Fruit fly (Drosophila melanogaster) whole organism, prepupa: ENCODE results near the gene jim.

Source experiments
- CG10631 ChIP-seq: fragments of 200-800 bp; sonication (Bioruptor generic); optimal IDR thresholded peaks from 2 replicates; lab custom pipeline; 2016; ENCODE audit warnings: missing biosample characterization, missing genetic modification characterization
- CG11762 ChIP-seq: fragments of 200-800 bp; sonication (Bioruptor generic); optimal IDR thresholded peaks from 3 replicates; lab custom pipeline; 2016; ENCODE audit warnings: missing biosample characterization, missing genetic modification characterization; ENCODE audit not compliant: insufficient read depth
- CG15336 ChIP-seq: fragments of 200-800 bp; sonication (Bioruptor generic); IDR thresholded peaks from 2 replicates; pipeline ENCODE4 v1.3.6; 2022; ENCODE audit warnings: missing biosample characterization, missing genetic modification characterization
- CG1621 ChIP-seq: fragments of 200-800 bp; sonication (Bioruptor generic); optimal IDR thresholded peaks from 3 replicates; lab custom pipeline; 2018; ENCODE audit warnings: missing biosample characterization, mild to moderate bottlenecking, missing genetic modification characterization
- CG3032 ChIP-seq: fragments of 200-800 bp; optimal IDR thresholded peaks from 2 replicates; lab custom pipeline; 2019; ENCODE audit warnings: missing biosample characterization, mild to moderate bottlenecking, missing genetic modification characterization, moderate library complexity
- CG31627 ChIP-seq: fragments of 200-800 bp; sonication (Bioruptor generic); optimal IDR thresholded peaks from 3 replicates; lab custom pipeline; 2016; ENCODE audit warnings: missing biosample characterization, missing genetic modification characterization
- CG32006 ChIP-seq: fragments of 200-800 bp; sonication (Bioruptor generic); optimal IDR thresholded peaks from 3 replicates; lab custom pipeline; 2017; ENCODE audit warnings: missing biosample characterization, mild to moderate bottlenecking, missing genetic modification characterization
- CG3919 ChIP-seq: fragments of 200-800 bp; sonication (Bioruptor generic); optimal IDR thresholded peaks from 3 replicates; lab custom pipeline; 2016; ENCODE audit warnings: missing biosample characterization, missing genetic modification characterization
- CG6163 ChIP-seq: fragments of 200-800 bp; sonication (Bioruptor generic); IDR thresholded peaks from 3 replicates; pipeline ENCODE4 v1.3.6; 2022; ENCODE audit warnings: missing biosample characterization, missing genetic modification characterization
- CG6276 ChIP-seq: fragments of 200-800 bp; sonication (Bioruptor generic); optimal IDR thresholded peaks from 2 replicates; lab custom pipeline; 2017; ENCODE audit warnings: missing biosample characterization, mild to moderate bottlenecking, missing genetic modification characterization
- CG6792 ChIP-seq: fragments of 200-800 bp; sonication (Bioruptor generic); optimal IDR thresholded peaks from 3 replicates; lab custom pipeline; 2016; ENCODE audit warnings: missing biosample characterization, missing genetic modification characterization
- CG6808 ChIP-seq: fragments of 200-800 bp; sonication (Bioruptor generic); optimal IDR thresholded peaks from 3 replicates; lab custom pipeline; 2017; ENCODE audit warnings: missing biosample characterization, missing genetic modification characterization, mild to moderate bottlenecking, moderate library complexity, missing genetic modification reagents
- CG6854 ChIP-seq: fragments of 200-800 bp; sonication (Bioruptor generic); optimal IDR thresholded peaks from 2 replicates; lab custom pipeline; 2017; ENCODE audit warnings: missing biosample characterization, mild to moderate bottlenecking, missing genetic modification characterization
- CG7368 ChIP-seq: fragments of 200-800 bp; sonication (Bioruptor generic); optimal IDR thresholded peaks from 3 replicates; lab custom pipeline; 2016; ENCODE audit warnings: missing biosample characterization, missing genetic modification characterization
- CG8119 ChIP-seq: fragments of 200-800 bp; sonication (Bioruptor generic); IDR thresholded peaks from 3 replicates; pipeline ENCODE4 v1.3.6; 2022; ENCODE audit warnings: missing biosample characterization, missing genetic modification characterization
- CG8319 ChIP-seq: fragments of 200-800 bp; sonication (Bioruptor generic); optimal IDR thresholded peaks from 3 replicates; lab custom pipeline; 2016; ENCODE audit warnings: missing biosample characterization, missing genetic modification characterization
- CG9139 ChIP-seq: fragments of 200-800 bp; sonication (Bioruptor generic); optimal IDR thresholded peaks from 3 replicates; lab custom pipeline; 2017; ENCODE audit warnings: missing biosample characterization, mild to moderate bottlenecking, missing genetic modification characterization
- Eip75B ChIP-seq: fragments of 200-800 bp; sonication (Bioruptor generic); optimal IDR thresholded peaks from 3 replicates; lab custom pipeline; 2016; ENCODE audit warnings: missing biosample characterization, missing genetic modification characterization
- Eip78C ChIP-seq: fragments of 200-800 bp; sonication (Bioruptor generic); peaks from one replicate; lab custom pipeline; 2016; ENCODE audit warnings: missing biosample characterization, missing genetic modification characterization
- Eip93F ChIP-seq: fragments of 200-800 bp; sonication (Bioruptor generic); optimal IDR thresholded peaks from 2 replicates; lab custom pipeline; 2016; ENCODE audit warnings: missing biosample characterization, mild to moderate bottlenecking, missing genetic modification characterization
- Ets96B ChIP-seq: fragments of 200-800 bp; optimal IDR thresholded peaks from 2 replicates; lab custom pipeline; 2019; ENCODE audit warnings: missing biosample characterization, mild to moderate bottlenecking, missing genetic modification characterization, moderate library complexity
- Hr38 ChIP-seq: sonication (Bioruptor generic); optimal IDR thresholded peaks from 2 replicates; lab custom pipeline; 2016; ENCODE audit warnings: missing biosample characterization, missing genetic modification characterization
- Hr39 ChIP-seq: fragments of 200-800 bp; sonication (Bioruptor generic); optimal IDR thresholded peaks from 2 replicates; lab custom pipeline; 2016; ENCODE audit warnings: missing biosample characterization, missing genetic modification characterization
- Hr4 ChIP-seq: fragments of 200-800 bp; sonication (Bioruptor generic); optimal IDR thresholded peaks from 3 replicates; lab custom pipeline; 2016; ENCODE audit warnings: missing biosample characterization, missing genetic modification characterization
- Lpt ChIP-seq: fragments of 200-800 bp; sonication (Bioruptor generic); optimal IDR thresholded peaks from 3 replicates; lab custom pipeline; 2016; ENCODE audit warnings: missing biosample characterization, missing genetic modification characterization
- Met ChIP-seq: fragments of 200-800 bp; sonication (Bioruptor generic); optimal IDR thresholded peaks from 3 replicates; lab custom pipeline; 2016; ENCODE audit warnings: missing biosample characterization, missing genetic modification characterization
- OdsH ChIP-seq: fragments of 200-800 bp; sonication (Bioruptor generic); optimal IDR thresholded peaks from 3 replicates; lab custom pipeline; 2016; ENCODE audit warnings: missing biosample characterization, missing genetic modification characterization
- Smox ChIP-seq: fragments of 200-800 bp; sonication (Bioruptor generic); optimal IDR thresholded peaks from 3 replicates; lab custom pipeline; 2016; ENCODE audit warnings: missing biosample characterization, missing genetic modification characterization
- Sox102F ChIP-seq: fragments of 200-800 bp; sonication (Bioruptor generic); optimal IDR thresholded peaks from 2 replicates; lab custom pipeline; 2016; ENCODE audit warnings: missing biosample characterization, mild to moderate bottlenecking, missing genetic modification characterization
- achi ChIP-seq: fragments of 200-800 bp; sonication (Bioruptor generic); optimal IDR thresholded peaks from 3 replicates; lab custom pipeline; 2016; ENCODE audit warnings: missing biosample characterization, missing genetic modification characterization
- cyc ChIP-seq: fragments of 200-800 bp; sonication (Bioruptor generic); optimal IDR thresholded peaks from 3 replicates; lab custom pipeline; 2016; ENCODE audit warnings: missing biosample characterization, missing genetic modification characterization
- dac ChIP-seq: fragments of 200-800 bp; sonication (Bioruptor generic); optimal IDR thresholded peaks from 2 replicates; lab custom pipeline; 2017; ENCODE audit warnings: missing biosample characterization, mild to moderate bottlenecking, missing genetic modification characterization
- dsx ChIP-seq: fragments of 200-800 bp; optimal IDR thresholded peaks from 3 replicates; lab custom pipeline; 2019; ENCODE audit warnings: missing biosample characterization, mild to moderate bottlenecking, missing genetic modification characterization, moderate library complexity; ENCODE audit not compliant: poor library complexity, severe bottlenecking
- eg ChIP-seq: fragments of 200-800 bp; sonication (Bioruptor generic); IDR thresholded peaks from 3 replicates; pipeline ENCODE4 v1.3.6; 2022; ENCODE audit warnings: missing biosample characterization, missing genetic modification characterization
- esn ChIP-seq: fragments of 200-800 bp; sonication (Bioruptor generic); optimal IDR thresholded peaks from 2 replicates; lab custom pipeline; 2016; ENCODE audit warnings: missing biosample characterization, mild to moderate bottlenecking, missing genetic modification characterization, moderate library complexity
- fd85E ChIP-seq: fragments of 200-800 bp; sonication (Bioruptor generic); optimal IDR thresholded peaks from 3 replicates; lab custom pipeline; 2016; ENCODE audit warnings: missing biosample characterization, missing genetic modification characterization
- fkh ChIP-seq: fragments of 200-800 bp; sonication (Bioruptor generic); optimal IDR thresholded peaks from 3 replicates; lab custom pipeline; 2017; ENCODE audit warnings: missing biosample characterization, mild to moderate bottlenecking, missing genetic modification characterization, moderate library complexity
- lz ChIP-seq: fragments of 200-800 bp; sonication (Bioruptor generic); optimal IDR thresholded peaks from 3 replicates; lab custom pipeline; 2016; ENCODE audit warnings: missing biosample characterization, missing genetic modification characterization
- net ChIP-seq: fragments of 200-800 bp; sonication (Bioruptor generic); optimal IDR thresholded peaks from 3 replicates; lab custom pipeline; 2016; ENCODE audit warnings: missing biosample characterization, missing genetic modification characterization
- pdm3 ChIP-seq: fragments of 200-800 bp; sonication (Bioruptor generic); optimal IDR thresholded peaks from 3 replicates; lab custom pipeline; 2016; ENCODE audit warnings: missing biosample characterization, missing genetic modification characterization
- spab ChIP-seq: fragments of 200-800 bp; sonication (Bioruptor generic); optimal IDR thresholded peaks from 2 replicates; lab custom pipeline; 2017; ENCODE audit warnings: missing biosample characterization, mild to moderate bottlenecking, missing genetic modification characterization, missing genetic modification reagents
- topi ChIP-seq: fragments of 200-800 bp; sonication (Bioruptor generic); optimal IDR thresholded peaks from 3 replicates; lab custom pipeline; 2016; ENCODE audit warnings: missing biosample characterization, missing genetic modification characterization

The jim gene

dm6 chr3L:22851172-22852128 lies 16.5 kb upstream of the jim start (continued):
- TF ChIP-seq CG11762 (GFP tag; lab: Kevin White, UChicago): peak; percentile 1
- peak; percentile 54 for TF ChIP-seq achi (GFP tag; lab: Kevin White, UChicago)
- TF ChIP-seq Eip93F: peak; percentile 14
- TF ChIP-seq fkh (GFP tag; lab: Kevin White, UChicago): no peak
- peak; percentile 89 for TF ChIP-seq Eip78C (GFP tag; lab: Kevin White, UChicago)
- TF ChIP-seq CG8319 (GFP tag; lab: Kevin White, UChicago): peak; percentile 22
- no peak for TF ChIP-seq dac (GFP tag; lab: Kevin White, UChicago)
- peak; percentile 96 for TF ChIP-seq CG6808
- TF ChIP-seq Ets96B (tag; lab: Kevin White, UChicago): peak; percentile 79
- TF ChIP-seq Lpt (GFP tag; lab: Kevin White, UChicago): peak; percentile 78
- peak; percentile 79 for TF ChIP-seq CG6276 (GFP tag; lab: Kevin White, UChicago)
- no peak for TF ChIP-seq cyc (GFP tag; lab: Kevin White, UChicago)
- peak; percentile 64 for TF ChIP-seq CG3919 (GFP tag; lab: Kevin White, UChicago)
- peak; percentile 77 for TF ChIP-seq CG3032 (tag; lab: Kevin White, UChicago)
- 0 out of 3 replicates have a peak, but pooled peaks have one; percentile 43 for TF ChIP-seq eg (GFP tag; lab: Robert Waterston, UW)
- TF ChIP-seq dsx (GFP tag; lab: Kevin White, UChicago): peak; percentile 99
- TF ChIP-seq topi (GFP tag; lab: Kevin White, UChicago): peak; percentile 26

- TF ChIP-seq CG32006 (no peak), CG6792 (GFP tag; lab: Kevin White, UChicago) (no peak), dsx (GFP tag; lab: Kevin White, UChicago) (peak; percentile 86), Hr38 (GFP tag; lab: Kevin White, UChicago) (no peak), fd85E (GFP tag; lab: Kevin White, UChicago) (no peak), Smox (GFP tag; lab: Kevin White, UChicago) (no peak), CG7368 (GFP tag; lab: Kevin White, UChicago) (no peak), net (GFP tag; lab: Kevin White, UChicago) (no peak)
Measured at dm6 chr3L:22848940-22849339, 13.9 kb upstream of the jim start.

dm6 chr3L:22847679-22848118 lies 12.7 kb upstream of the jim start:
- TF ChIP-seq cyc (GFP tag; lab: Kevin White, UChicago): no peak
- TF ChIP-seq spab (GFP tag; lab: Kevin White, UChicago): no peak
- TF ChIP-seq OdsH (GFP tag; lab: Kevin White, UChicago): no peak
- no peak for TF ChIP-seq CG15336 (GFP tag; lab: Robert Waterston, UW)
- no peak for TF ChIP-seq Hr4
- TF ChIP-seq CG3919 (GFP tag; lab: Kevin White, UChicago): peak; percentile 1
- TF ChIP-seq Ets96B (tag; lab: Kevin White, UChicago): no peak
- peak; percentile 82 for TF ChIP-seq Eip78C (GFP tag; lab: Kevin White, UChicago)
- no peak for TF ChIP-seq CG6792 (GFP tag; lab: Kevin White, UChicago)
- TF ChIP-seq CG6163 (GFP tag; lab: Robert Waterston, UW): 0 out of 3 replicates have a peak, but pooled peaks have one; percentile 23
- TF ChIP-seq fkh (GFP tag; lab: Kevin White, UChicago): no peak
- TF ChIP-seq CG1621 (tag; lab: Kevin White, UChicago): no peak
- TF ChIP-seq Eip75B (GFP tag; lab: Kevin White, UChicago): no peak
- TF ChIP-seq achi (GFP tag; lab: Kevin White, UChicago): peak; percentile 14
- no peak for TF ChIP-seq CG31627 (GFP tag; lab: Kevin White, UChicago)
- TF ChIP-seq Sox102F (GFP tag; lab: Kevin White, UChicago): no peak
- no peak for TF ChIP-seq CG10631 (GFP tag; lab: Kevin White, UChicago)
- TF ChIP-seq dsx (GFP tag; lab: Kevin White, UChicago): peak; percentile 63
- no peak for TF ChIP-seq lz (GFP tag; lab: Kevin White, UChicago)
- TF ChIP-seq Eip93F: no peak
- no peak for TF ChIP-seq Smox (GFP tag; lab: Kevin White, UChicago)
- TF ChIP-seq CG32006: no peak
- TF ChIP-seq CG6854 (GFP tag; lab: Kevin White, UChicago): peak; percentile 37
- TF ChIP-seq CG8119: 0 out of 3 replicates have a peak, but pooled peaks have one; percentile 19
- no peak for TF ChIP-seq esn (GFP tag; lab: Kevin White, UChicago)
- TF ChIP-seq CG9139 (GFP tag; lab: Kevin White, UChicago): peak; percentile 31
- no peak for TF ChIP-seq CG7368 (GFP tag; lab: Kevin White, UChicago)
- TF ChIP-seq CG6808: peak; percentile 64
- TF ChIP-seq pdm3 (GFP tag; lab: Kevin White, UChicago): no peak
- TF ChIP-seq CG8319 (GFP tag; lab: Kevin White, UChicago): no peak
- no peak for TF ChIP-seq CG3032 (tag; lab: Kevin White, UChicago)
- TF ChIP-seq Met (GFP tag; lab: Kevin White, UChicago): peak; percentile 20
- TF ChIP-seq Hr39: no peak
- peak; percentile 25 for TF ChIP-seq net (GFP tag; lab: Kevin White, UChicago)
- TF ChIP-seq CG11762 (GFP tag; lab: Kevin White, UChicago): no peak
